Fruit fly (Drosophila melanogaster) whole organism, adult: ENCODE measurements around the gene CG16853.

Experiments used
- CG1620 ChIP-seq: fragments of 200-800 bp; sonication (Bioruptor generic); optimal IDR thresholded peaks from 2 replicates; lab custom pipeline; 2016; ENCODE audit warnings: missing biosample characterization, missing genetic modification characterization
- CG33017 ChIP-seq: fragments of 200-800 bp; sonication (Bioruptor generic); optimal IDR thresholded peaks from 2 replicates; lab custom pipeline; 2018; ENCODE audit warnings: missing biosample characterization, mild to moderate bottlenecking, missing genetic modification characterization, moderate library complexity
- Hr96 ChIP-seq: fragments of 200-800 bp; sonication (Bioruptor generic); optimal IDR thresholded peaks from 2 replicates; lab custom pipeline; 2016; ENCODE audit warnings: missing biosample characterization, missing genetic modification characterization
- bab1 ChIP-seq: fragments of 200-800 bp; sonication (Bioruptor generic); optimal IDR thresholded peaks from 3 replicates; lab custom pipeline; 2019; ENCODE audit warnings: missing biosample characterization, mild to moderate bottlenecking, missing genetic modification characterization, moderate library complexity
- cnc ChIP-seq, 2 experiments: fragments of >200 bp; optimal IDR thresholded peaks; 2 replicates each; lab custom pipeline; 2017
- kay ChIP-seq: fragments of 200-800 bp; sonication (Bioruptor generic); peaks from one replicate; lab custom pipeline; 2016; ENCODE audit warnings: missing biosample characterization, missing genetic modification characterization, borderline replicate concordance
- tj ChIP-seq: fragments of 200-800 bp; sonication (Bioruptor generic); optimal IDR thresholded peaks from 3 replicates; lab custom pipeline; 2017; ENCODE audit warnings: missing biosample characterization, mild to moderate bottlenecking, missing genetic modification characterization, moderate library complexity
- toe ChIP-seq: fragments of 200-800 bp; sonication (Bioruptor generic); optimal IDR thresholded peaks from 2 replicates; lab custom pipeline; 2016; ENCODE audit warnings: missing biosample characterization, missing genetic modification characterization

DNA sequence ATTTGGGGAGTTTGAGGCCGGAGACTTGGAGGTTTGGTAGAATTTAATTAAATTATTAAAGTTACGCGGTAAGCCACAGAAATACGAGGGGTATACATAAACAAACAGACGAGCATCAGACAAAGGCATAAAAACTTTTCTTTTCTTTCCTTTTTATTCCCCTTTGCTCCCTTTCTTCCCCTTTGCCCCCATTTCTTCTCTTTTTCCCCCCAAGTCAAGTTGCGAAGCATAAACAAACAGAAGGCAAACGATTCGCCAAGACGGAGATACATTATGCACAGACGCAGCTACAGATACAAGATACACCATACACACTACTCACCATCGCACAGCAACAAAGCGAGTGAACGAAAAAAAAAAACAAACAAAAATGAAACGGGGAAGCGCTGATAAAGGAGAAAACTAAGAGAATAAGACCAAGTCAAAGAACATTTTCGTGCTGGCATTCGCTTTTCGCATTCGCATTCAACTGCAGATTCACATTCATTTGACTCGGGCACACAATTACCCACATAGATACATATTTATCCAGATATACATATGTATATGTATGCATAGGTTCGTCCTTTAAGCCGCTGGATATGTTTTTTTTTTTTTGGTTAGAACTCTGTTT lies 12.6 kb downstream of the CG16853 start:
- TF ChIP-seq kay (GFP tag; lab: Kevin White, UChicago), result no peak
- no peak for TF ChIP-seq Hr96 (GFP tag; lab: Kevin White, UChicago)
- TF ChIP-seq tj (GFP tag; lab: Kevin White, UChicago), result no peak
- TF ChIP-seq bab1, result no peak
- no peak for TF ChIP-seq cnc (optimal IDR thresholded peaks at IDR 0.05; lab: Kevin White, UChicago)
- TF ChIP-seq toe (GFP tag; lab: Kevin White, UChicago), result no peak
- no peak for TF ChIP-seq CG33017 (tag; lab: Kevin White, UChicago)
- no peak for TF ChIP-seq CG1620 (GFP tag; lab: Kevin White, UChicago)
